Fruit fly (Drosophila melanogaster): ENCODE measurements around the gene CG7142.
A peak's percentile ranks its signal among the peaks of the same experiment; 100 is the strongest.

CG7142 gene

DNA sequence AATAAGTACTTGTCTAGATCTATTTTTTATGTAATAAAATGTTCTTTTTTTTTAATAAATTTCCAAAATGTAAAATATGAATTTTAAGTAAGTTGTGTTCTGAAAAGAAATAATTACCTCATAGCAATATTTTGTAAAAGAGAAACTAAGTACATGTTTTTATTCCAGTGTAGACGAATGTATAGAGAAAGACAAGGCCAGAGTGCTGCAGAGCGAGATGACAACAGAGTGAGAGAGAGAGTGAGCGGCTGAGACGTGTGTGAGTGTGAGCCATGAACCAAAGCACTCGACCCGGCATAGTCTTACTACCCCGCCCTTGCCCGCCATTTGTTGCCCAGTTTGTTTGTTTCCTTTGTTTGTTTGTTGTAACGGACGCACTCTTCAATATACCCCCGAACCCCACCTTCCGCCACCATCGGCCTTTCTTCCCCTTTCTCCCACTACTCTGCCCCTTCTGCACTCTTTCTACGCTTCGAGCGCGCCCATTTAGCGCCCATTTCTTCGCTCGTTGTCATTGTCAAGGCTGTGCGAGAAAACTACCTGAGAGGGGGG is 32.1 kb upstream of the CG7142 start (continued):
- TF ChIP-seq zf30C (GFP tag; optimal IDR thresholded peaks at IDR 0.05) (peak; percentile 69), Awh (GFP tag; IDR thresholded peaks at IDR 0.05) (no peak), zfh2 (GFP tag; optimal IDR thresholded peaks at IDR 0.05) (no peak), Poxn (GFP tag; IDR thresholded peaks at IDR 0.05) (no peak), CG1603 (tag; optimal IDR thresholded peaks at IDR 0.05) (peak; percentile 79), dimm (GFP tag; IDR thresholded peaks at IDR 0.05) (no peak), CG3281 (GFP tag; optimal IDR thresholded peaks at IDR 0.05) (no peak), Nf-YB (GFP tag; optimal IDR thresholded peaks at IDR 0.05) (peak; percentile 61), CG10543 (GFP tag; optimal IDR thresholded peaks at IDR 0.05) (peak; percentile 43), croc (GFP tag; conservative IDR thresholded peaks at IDR 0.05) (no peak; the same call in 1 of the 3 replicates), ase (GFP tag; IDR thresholded peaks at IDR 0.05) (no peak)

DNA sequence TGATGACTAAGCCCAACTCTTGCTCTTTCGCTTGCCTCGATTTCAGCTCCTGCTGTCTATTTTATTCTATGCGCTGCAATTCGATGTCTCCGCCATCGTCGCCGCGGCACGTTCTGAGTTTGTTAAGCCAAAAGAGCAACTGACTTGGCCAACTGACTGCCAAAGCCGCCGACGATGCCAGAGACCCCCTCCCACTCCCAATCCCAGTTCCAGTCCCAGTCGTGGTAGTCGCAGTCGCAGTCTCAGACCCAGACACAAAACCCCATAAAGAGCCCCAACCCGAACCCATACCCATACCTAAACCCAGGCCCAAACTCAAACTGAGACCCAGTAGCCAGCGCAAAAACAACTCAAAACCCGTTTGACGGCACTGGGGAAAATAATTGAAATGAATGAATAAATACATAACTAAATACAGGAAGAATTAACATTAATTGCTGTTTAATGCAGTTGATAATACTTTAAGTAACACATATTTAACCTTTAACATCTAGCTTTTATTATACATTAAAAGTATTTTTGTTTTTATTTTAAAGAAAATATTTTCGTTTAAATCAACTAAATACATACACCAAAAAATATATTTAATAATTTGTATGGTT is 31.5 kb upstream of the CG7142 start:
- TF ChIP-seq corto (GFP tag; optimal IDR thresholded peaks at IDR 0.05) (no peak), disco-r (GFP tag; optimal IDR thresholded peaks at IDR 0.05) (no peak), CG15269 (tag; optimal IDR thresholded peaks at IDR 0.05) (no peak), Aef1 (GFP tag; IDR thresholded peaks at IDR 0.05) (no peak), emc (GFP tag; optimal IDR thresholded peaks at IDR 0.05) (no peak), ems (GFP tag; optimal IDR thresholded peaks at IDR 0.05) (no peak), z (GFP tag; IDR thresholded peaks at IDR 0.05) (peak; percentile 93), CG12236 (GFP tag; optimal IDR thresholded peaks at IDR 0.05) (no peak), CG34224 (GFP tag; IDR thresholded peaks at IDR 0.05; ENCODE audit: partially characterized antibody) (peak; percentile 29; the same call in 1 of the 3 replicates), Dip2 (GFP tag; IDR thresholded peaks at IDR 0.05) (no peak), Dll (GFP tag; IDR thresholded peaks at IDR 0.05; ENCODE audit: partially characterized antibody) (no peak), fd96Cb (tag; optimal IDR thresholded peaks at IDR 0.05) (no peak), Meics (GFP tag; optimal IDR thresholded peaks at IDR 0.05) (no peak), hkb (optimal IDR thresholded peaks at IDR 0.05) (no peak), hkb (GFP tag; IDR thresholded peaks at IDR 0.05) (no peak), ranshi (GFP tag; IDR thresholded peaks at IDR 0.05) (no peak), zfh1 (GFP tag; IDR thresholded peaks at IDR 0.05) (no peak), CG8290 (GFP tag; optimal IDR thresholded peaks at IDR 0.05) (no peak), CG8290 (tag; optimal IDR thresholded peaks at IDR 0.05) (peak in 1 of 2 experiments; percentile 6), CG9437 (GFP tag; optimal IDR thresholded peaks at IDR 0.05) (no peak), CG2875 (GFP tag; optimal IDR thresholded peaks at IDR 0.05) (no peak), CG16863 (GFP tag; optimal IDR thresholded peaks at IDR 0.05) (peak; percentile 1), CG10209 (GFP tag; optimal IDR thresholded peaks at IDR 0.05) (peak; percentile 17), Hmx (GFP tag; optimal IDR thresholded peaks at IDR 0.05) (no peak), Med (GFP tag) (peak; percentile 79), nerfin-2 (GFP tag; IDR thresholded peaks at IDR 0.05; ENCODE audit: partially characterized antibody) (0 out of 2 replicates have a peak, but pooled peaks have one; percentile 16), CG5180 (GFP tag; optimal IDR thresholded peaks at IDR 0.05) (peak; percentile 8), oc (tag; optimal IDR thresholded peaks at IDR 0.05) (no peak), Antp (GFP tag; optimal IDR thresholded peaks at IDR 0.05) (no peak), CG2678 (tag; optimal IDR thresholded peaks at IDR 0.05) (peak; percentile 80), CG16815 (GFP tag; optimal IDR thresholded peaks at IDR 0.05) (peak; percentile 54), CG10366 (GFP tag; IDR thresholded peaks at IDR 0.05) (no peak), prd (optimal IDR thresholded peaks at IDR 0.05) (no peak), prd (GFP tag; IDR thresholded peaks at IDR 0.05) (no peak), CG1647 (GFP tag; optimal IDR thresholded peaks at IDR 0.05) (no peak), CG6683 (GFP tag; optimal IDR thresholded peaks at IDR 0.05) (peak; percentile 11), slp2 (GFP tag; optimal IDR thresholded peaks at IDR 0.05) (no peak), CG34422 (GFP tag; IDR thresholded peaks at IDR 0.05) (no peak), CG13296 (GFP tag; optimal IDR thresholded peaks at IDR 0.05) (peak; percentile 18)
